Worm (Caenorhabditis elegans) whole organism, young adult: ENCODE data around the gene cosa-1.

ENCODE experiments used
- B0261.1 ChIP-seq: sonication (generic microtip); optimal IDR thresholded peaks from 2 replicates; lab custom pipeline; 2016; ENCODE audit warnings: mild to moderate bottlenecking, missing genetic modification characterization, moderate library complexity, missing compliant biosample characterization
- C06A6.2 ChIP-seq: fragments of 200-800 bp; sonication (Bioruptor generic); conservative IDR thresholded peaks from 2 replicates; pipeline ENCODE4 v1.3.6; 2022; ENCODE audit warnings: missing genetic modification characterization, missing compliant biosample characterization
- F10E7.11 ChIP-seq: sonication (generic microtip); optimal IDR thresholded peaks from 2 replicates; lab custom pipeline; 2017; ENCODE audit warnings: mild to moderate bottlenecking, missing genetic modification characterization, moderate library complexity, missing compliant biosample characterization
- F23B12.7 ChIP-seq: sonication (generic microtip); optimal IDR thresholded peaks from 2 replicates; lab custom pipeline; 2017; ENCODE audit warnings: missing genetic modification characterization, mild to moderate bottlenecking, missing compliant biosample characterization, antibody characterized with exemption, moderate library complexity; ENCODE audit not compliant: insufficient read depth
- F33H1.4 ChIP-seq: fragments of 200-800 bp; sonication (Bioruptor generic); IDR thresholded peaks from 2 replicates; pipeline ENCODE4 v1.3.6; 2022; ENCODE audit warnings: missing genetic modification reagents, missing genetic modification characterization, missing compliant biosample characterization
- F49E8.2 ChIP-seq: sonication (generic microtip); optimal IDR thresholded peaks from 3 replicates; lab custom pipeline; 2017; ENCODE audit warnings: missing genetic modification characterization, mild to moderate bottlenecking, missing compliant biosample characterization, antibody characterized with exemption, moderate library complexity; ENCODE audit not compliant: insufficient read depth
- F55B11.4 ChIP-seq: sonication (generic microtip); optimal IDR thresholded peaks from 2 replicates; lab custom pipeline; 2016; ENCODE audit warnings: missing compliant biosample characterization, missing genetic modification characterization, borderline replicate concordance; ENCODE audit not compliant: insufficient read depth
- F57A8.1 ChIP-seq: fragments of 200-800 bp; sonication (Bioruptor generic); optimal IDR thresholded peaks from 2 replicates; lab custom pipeline; 2018; ENCODE audit warnings: mild to moderate bottlenecking, missing genetic modification characterization, moderate library complexity, missing compliant biosample characterization
- T07F8.4 ChIP-seq: sonication (generic microtip); optimal IDR thresholded peaks from 2 replicates; lab custom pipeline; 2016; ENCODE audit warnings: mild to moderate bottlenecking, missing genetic modification characterization, moderate library complexity, missing compliant biosample characterization
- Y53F4B.3 ChIP-seq: fragments of 200-800 bp; sonication (Bioruptor generic); IDR thresholded peaks from 2 replicates; pipeline ENCODE4 v1.3.6; 2022; ENCODE audit warnings: missing genetic modification reagents, missing genetic modification characterization, missing compliant biosample characterization
- Y53G8AR.9 ChIP-seq: fragments of 200-800 bp; sonication (Bioruptor generic); conservative IDR thresholded peaks from 2 replicates; pipeline ENCODE4 v1.3.6; 2022; ENCODE audit warnings: missing genetic modification reagents, missing genetic modification characterization, missing compliant biosample characterization
- Y56A3A.18 ChIP-seq: fragments of 200-800 bp; sonication (Bioruptor generic); IDR thresholded peaks from 2 replicates; pipeline ENCODE4 v1.3.6; 2022; ENCODE audit warnings: missing genetic modification reagents, missing genetic modification characterization, missing compliant biosample characterization
- Y67H2A.10 ChIP-seq: fragments of 200-800 bp; sonication (Bioruptor generic); conservative IDR thresholded peaks from 2 replicates; pipeline ENCODE4 v1.3.6; 2022; ENCODE audit warnings: missing genetic modification reagents, missing genetic modification characterization, missing compliant biosample characterization
- ZK185.1 ChIP-seq: sonication (generic microtip); optimal IDR thresholded peaks from 2 replicates; lab custom pipeline; 2016; ENCODE audit warnings: mild to moderate bottlenecking, missing genetic modification characterization, missing compliant biosample characterization; ENCODE audit not compliant: poor library complexity, severe bottlenecking
- ama-1 ChIP-seq, 3 experiments: fragments of 150-350 bp in 1 of 3; sonication (generic microtip) in 2 of 3; optimal IDR thresholded peaks; 2 replicates each; lab custom pipeline; 2014 to 2018; ENCODE audit warnings: missing biosample characterization in 2 of 3, missing genetic modification characterization in 2 of 3, missing genetic modification reagents in 2 of 3
- aptf-2 ChIP-seq: fragments of 200-800 bp; sonication (Bioruptor generic); conservative IDR thresholded peaks from 2 replicates; pipeline ENCODE4 v1.3.6; 2022; ENCODE audit warnings: missing genetic modification reagents, missing genetic modification characterization, missing compliant biosample characterization
- attf-3 ChIP-seq: fragments of 200-800 bp; sonication (Bioruptor generic); conservative IDR thresholded peaks from 2 replicates; pipeline ENCODE4 v1.3.6; 2022; ENCODE audit warnings: missing genetic modification reagents, missing genetic modification characterization, missing compliant biosample characterization
- attf-6 ChIP-seq: fragments of 200-800 bp; sonication (Bioruptor generic); IDR thresholded peaks from 2 replicates; pipeline ENCODE4 v1.3.6; 2022; ENCODE audit warnings: missing genetic modification reagents, missing genetic modification characterization, missing compliant biosample characterization
- cebp-1 ChIP-seq, 2 experiments: fragments of 200-800 bp in 1 of 2; sonication (Bioruptor generic) in 1 of 2; sonication (generic microtip) in 1 of 2; IDR thresholded peaks in 1 of 2; optimal IDR thresholded peaks in 1 of 2; 2 replicates each; pipeline versions ENCODE4 v1.3.6 to Lab custom; 2017 to 2022; ENCODE audit warnings: missing compliant biosample characterization in 2 of 2, missing genetic modification characterization in 2 of 2, mild to moderate bottlenecking in 1 of 2, missing genetic modification reagents in 1 of 2, moderate library complexity in 1 of 2
- cebp-2 ChIP-seq: fragments of 200-800 bp; sonication (Bioruptor generic); IDR thresholded peaks from 2 replicates; pipeline ENCODE4 v1.3.6; 2022; ENCODE audit warnings: missing genetic modification characterization, missing compliant biosample characterization
- ceh-27 ChIP-seq: fragments of 200-800 bp; sonication (Bioruptor generic); optimal IDR thresholded peaks from 2 replicates; lab custom pipeline; 2018; ENCODE audit warnings: mild to moderate bottlenecking, missing genetic modification characterization, moderate library complexity, missing compliant biosample characterization
- ceh-79 ChIP-seq: sonication (generic microtip); optimal IDR thresholded peaks from 2 replicates; lab custom pipeline; 2017; ENCODE audit warnings: mild to moderate bottlenecking, missing genetic modification characterization, missing compliant biosample characterization
- chd-7 ChIP-seq: sonication (generic microtip); optimal IDR thresholded peaks from 2 replicates; lab custom pipeline; 2016; ENCODE audit warnings: mild to moderate bottlenecking, missing genetic modification characterization, moderate library complexity, missing compliant biosample characterization
- die-1 ChIP-seq: sonication (generic microtip); optimal IDR thresholded peaks from 2 replicates; lab custom pipeline; 2016; ENCODE audit warnings: missing genotype, mild to moderate bottlenecking, missing genetic modification characterization, missing compliant biosample characterization
- egl-18 ChIP-seq: fragments of 200-800 bp; sonication (Bioruptor generic); IDR thresholded peaks from 2 replicates; pipeline ENCODE4 v1.3.6; 2022; ENCODE audit warnings: missing genetic modification reagents, missing genetic modification characterization, missing compliant biosample characterization
- egl-44 ChIP-seq: fragments of 200-800 bp; sonication (Bioruptor generic); IDR thresholded peaks from 2 replicates; pipeline ENCODE4 v1.3.6; 2022; ENCODE audit warnings: missing genetic modification reagents, missing genetic modification characterization, missing compliant biosample characterization
- ekl-4 ChIP-seq: fragments of 200-800 bp; sonication (Bioruptor generic); IDR thresholded peaks from 2 replicates; pipeline ENCODE4 v1.3.6; 2022; ENCODE audit warnings: missing genetic modification reagents, missing genetic modification characterization, missing compliant biosample characterization
- ets-4 ChIP-seq: fragments of 200-800 bp; sonication (Bioruptor generic); optimal IDR thresholded peaks from 2 replicates; lab custom pipeline; 2018; ENCODE audit warnings: mild to moderate bottlenecking, missing genetic modification characterization, missing compliant biosample characterization
- lin-26 ChIP-seq: fragments of 200-800 bp; sonication (Bioruptor generic); IDR thresholded peaks from 2 replicates; pipeline ENCODE4 v1.3.6; 2022; ENCODE audit warnings: missing genetic modification reagents, missing genetic modification characterization, missing compliant biosample characterization
- lsy-27 ChIP-seq: sonication (generic microtip); optimal IDR thresholded peaks from 2 replicates; lab custom pipeline; 2017; ENCODE audit warnings: missing genetic modification characterization, mild to moderate bottlenecking, missing compliant biosample characterization, antibody characterized with exemption, missing genotype, borderline replicate concordance; ENCODE audit not compliant: insufficient read depth
- madf-3 ChIP-seq: fragments of 200-800 bp; sonication (Bioruptor generic); IDR thresholded peaks from 2 replicates; pipeline ENCODE4 v1.3.6; 2022; ENCODE audit warnings: missing genetic modification reagents, missing genetic modification characterization, missing compliant biosample characterization
- madf-8 ChIP-seq: fragments of 200-800 bp; sonication (Bioruptor generic); conservative IDR thresholded peaks from 2 replicates; pipeline ENCODE4 v1.3.6; 2022; ENCODE audit warnings: missing genetic modification reagents, missing genetic modification characterization, missing compliant biosample characterization
- mcd-1 ChIP-seq: fragments of 200-800 bp; sonication (Bioruptor generic); IDR thresholded peaks from 2 replicates; pipeline ENCODE4 v1.3.6; 2022; ENCODE audit warnings: missing genetic modification reagents, missing genetic modification characterization, missing compliant biosample characterization
- mxl-1 ChIP-seq: sonication (generic microtip); optimal IDR thresholded peaks from 2 replicates; lab custom pipeline; 2016; ENCODE audit warnings: missing genetic modification characterization, missing compliant biosample characterization
- nhr-120 ChIP-seq: fragments of 200-800 bp; sonication (Bioruptor generic); IDR thresholded peaks from 2 replicates; pipeline ENCODE4 v1.3.6; 2022; ENCODE audit warnings: missing genetic modification characterization, missing compliant biosample characterization
- nhr-90 ChIP-seq: sonication (generic microtip); optimal IDR thresholded peaks from 2 replicates; lab custom pipeline; 2016; ENCODE audit warnings: missing genotype, mild to moderate bottlenecking, missing genetic modification characterization, missing compliant biosample characterization
- rec-8 ChIP-seq, 2 experiments: sonication (generic microtip); optimal IDR thresholded peaks; 2 replicates each; lab custom pipeline; 2016; ENCODE audit warnings: mild to moderate bottlenecking in 2 of 2, missing genetic modification characterization in 2 of 2, missing genetic modification reagents in 2 of 2, missing genotype in 2 of 2, missing biosample characterization in 1 of 2, missing compliant biosample characterization in 1 of 2, moderate library complexity in 1 of 2
- sdz-38 ChIP-seq: sonication (generic microtip); optimal IDR thresholded peaks from 2 replicates; lab custom pipeline; 2016; ENCODE audit warnings: missing genotype, missing genetic modification characterization, missing compliant biosample characterization
- snpc-1.3 ChIP-seq: sonication (generic microtip); optimal IDR thresholded peaks from 2 replicates; lab custom pipeline; 2017; ENCODE audit warnings: missing genetic modification characterization, mild to moderate bottlenecking, missing compliant biosample characterization, antibody characterized with exemption, moderate library complexity, missing genotype, missing genetic modification reagents; ENCODE audit not compliant: insufficient read depth
- somi-1 ChIP-seq: fragments of 200-800 bp; sonication (Bioruptor generic); optimal IDR thresholded peaks from 2 replicates; lab custom pipeline; 2018; ENCODE audit warnings: mild to moderate bottlenecking, missing genetic modification characterization, missing compliant biosample characterization
- tlf-1 ChIP-seq: fragments of 200-800 bp; sonication (Bioruptor generic); optimal IDR thresholded peaks from 2 replicates; lab custom pipeline; 2018; ENCODE audit warnings: mild to moderate bottlenecking, missing genetic modification characterization, missing compliant biosample characterization
- unc-130 ChIP-seq: sonication (generic microtip); optimal IDR thresholded peaks from 2 replicates; lab custom pipeline; 2016; ENCODE audit warnings: missing genetic modification reagents, missing genetic modification characterization, missing compliant biosample characterization
- ztf-26 ChIP-seq: sonication (generic microtip); optimal IDR thresholded peaks from 2 replicates; lab custom pipeline; 2017; ENCODE audit warnings: missing genetic modification characterization, missing compliant biosample characterization
- ztf-3 ChIP-seq: fragments of 200-800 bp; sonication (Bioruptor generic); optimal IDR thresholded peaks from 2 replicates; lab custom pipeline; 2018; ENCODE audit warnings: mild to moderate bottlenecking, missing genetic modification characterization, missing compliant biosample characterization

cosa-1 gene

ce11 chrIII:2725221-2726203 is at the start of gene cosa-1 (continued):
- TF ChIP-seq nhr-120 (no peak), mcd-1 (GFP tag; lab: Robert Waterston, UW) (no peak; the same call in 1 of the 2 replicates), F10E7.11 (tag; lab: Kevin White, UChicago) (no peak), cebp-2 (no peak), madf-8 (GFP tag; lab: Robert Waterston, UW) (peak; percentile 78), ceh-27 (GFP tag; lab: Kevin White, UChicago) (no peak), rec-8 (tag; optimal IDR thresholded peaks at IDR 0.05; lab: Kevin White, UChicago) (no peak), somi-1 (GFP tag; lab: Kevin White, UChicago) (no peak), Y67H2A.10 (GFP tag; lab: Robert Waterston, UW) (no peak), mxl-1 (no peak), F55B11.4 (no peak), die-1 (tag; lab: Kevin White, UChicago) (no peak), nhr-90 (no peak), Y53G8AR.9 (no peak), ekl-4 (no peak), tlf-1 (peak; percentile 20), cebp-1 (GFP tag; IDR thresholded peaks at IDR 0.05; lab: Robert Waterston, UW) (no peak), cebp-1 (tag; optimal IDR thresholded peaks at IDR 0.05; lab: Kevin White, UChicago) (no peak), ets-4 (GFP tag; lab: Kevin White, UChicago) (no peak), F49E8.2 (tag; lab: Kevin White, UChicago) (no peak), lsy-27 (tag; lab: Kevin White, UChicago) (no peak), Y56A3A.18 (no peak), F33H1.4 (GFP tag; lab: Robert Waterston, UW) (peak; percentile 93), egl-18 (no peak), sdz-38 (tag; lab: Kevin White, UChicago) (no peak), chd-7 (tag; lab: Kevin White, UChicago) (no peak), ceh-79 (tag; lab: Kevin White, UChicago) (no peak), ztf-3 (GFP tag; lab: Kevin White, UChicago) (no peak), unc-130 (GFP tag; lab: Kevin White, UChicago) (peak; percentile 51), snpc-1.3 (tag; lab: Kevin White, UChicago) (peak; percentile 26), F23B12.7 (no peak), attf-3 (GFP tag; lab: Robert Waterston, UW) (0 out of 2 replicates have a peak, but pooled peaks have one; percentile 10), T07F8.4 (tag; lab: Kevin White, UChicago) (no peak), ZK185.1 (tag; lab: Kevin White, UChicago) (no peak), F57A8.1 (GFP tag; lab: Kevin White, UChicago) (no peak), attf-6 (GFP tag; lab: Robert Waterston, UW) (no peak), Y53F4B.3 (GFP tag; lab: Robert Waterston, UW) (no peak), ama-1 (optimal IDR thresholded peaks at IDR 0.05; lab: Kevin White, UChicago) (no peak), ama-1 (GFP tag; optimal IDR thresholded peaks at IDR 0.05; lab: Kevin White, UChicago) (no peak), madf-3 (no peak), ztf-26 (tag; lab: Kevin White, UChicago) (no peak), C06A6.2 (no peak), aptf-2 (GFP tag; lab: Robert Waterston, UW) (no peak), lin-26 (GFP tag; lab: Robert Waterston, UW) (no peak), egl-44 (no peak), B0261.1 (tag; lab: Kevin White, UChicago) (no peak)
